Worm (Caenorhabditis elegans): ENCODE results near the gene C02E7.6.

Gene C02E7.6

DNA sequence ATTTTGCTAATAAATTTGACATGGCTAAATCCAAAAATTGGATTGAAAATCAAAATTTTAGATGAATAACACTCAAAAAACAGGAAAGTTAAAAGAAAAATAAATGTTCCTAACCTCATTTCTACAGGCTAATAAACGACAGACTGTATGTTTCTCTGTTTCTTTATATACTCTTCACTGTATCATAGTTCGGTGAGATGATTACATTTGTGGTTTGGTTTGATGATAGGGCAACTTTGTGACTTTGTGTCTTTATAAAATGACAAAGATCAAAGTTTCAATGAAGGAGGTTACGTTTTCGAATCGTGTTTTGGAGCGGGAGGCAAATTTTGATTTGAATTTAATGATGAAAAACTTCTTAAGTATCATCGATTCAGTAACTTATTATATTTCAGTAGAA lies 29.5 kb upstream of the C02E7.6 start, which contains the start of gene ugt-12:
ugt-12 (minus strand) TSS at position 153 of the 400 bp plus-strand sequence.
- TF ChIP-seq nhr-80 (tag; optimal IDR thresholded peaks at IDR 0.05) (peak; percentile 71), B0035.1 (tag; optimal IDR thresholded peaks at IDR 0.05) (no peak)

DNA sequence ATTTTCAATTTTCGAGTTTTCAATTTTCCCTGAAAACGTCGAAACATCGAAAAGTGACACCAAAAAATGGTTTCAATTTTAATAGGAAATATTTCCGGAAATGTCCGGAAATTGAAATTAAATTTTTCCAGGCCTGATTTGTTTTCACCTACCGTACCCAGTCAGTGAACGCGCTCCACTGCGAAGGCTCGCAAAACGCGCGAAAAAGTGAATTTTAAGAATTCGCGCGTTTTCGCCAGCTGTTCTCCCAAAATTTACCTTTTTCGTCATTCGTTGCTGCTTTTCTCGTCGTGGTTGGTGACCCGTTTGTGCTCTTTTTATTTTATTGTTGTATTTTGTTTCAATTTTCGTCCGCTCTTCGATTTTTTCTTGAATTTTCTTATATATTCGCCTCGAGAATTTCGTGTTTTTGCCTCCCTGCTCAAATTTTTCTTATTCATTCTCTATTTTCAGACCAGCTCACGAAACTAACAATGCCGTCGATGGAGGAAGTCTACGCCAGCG lies 29.0 kb upstream of the C02E7.6 start, which contains the start of gene T19H12.2:
T19H12.2 (plus strand) TSS at position 454 of the 504 bp plus-strand sequence.
- TF ChIP-seq snpc-1.3 (tag; optimal IDR thresholded peaks at IDR 0.05; ENCODE audit: insufficient read depth): peak; percentile 86
- no peak for TF ChIP-seq rpc-1 (optimal IDR thresholded peaks at IDR 0.05)
- peak; percentile 1 for TF ChIP-seq rpc-1 (tag; optimal IDR thresholded peaks at IDR 0.05)
- TF ChIP-seq mel-28 (tag; optimal IDR thresholded peaks at IDR 0.05; ENCODE audit: borderline replicate concordance): no peak
- no peak for TF ChIP-seq ztf-22 (GFP tag; optimal IDR thresholded peaks at IDR 0.05)
- TF ChIP-seq F57A8.1 (GFP tag; optimal IDR thresholded peaks at IDR 0.05): no peak
- TF ChIP-seq zfh-2 (GFP tag; conservative IDR thresholded peaks at IDR 0.05): no peak
- TF ChIP-seq snpc-4 (GFP tag; optimal IDR thresholded peaks at IDR 0.05): peak; percentile 58
- TF ChIP-seq snpc-4 (tag; optimal IDR thresholded peaks at IDR 0.05): peak in 3 of 4 experiments; percentile 32 to 70 (median 62)
- no peak for TF ChIP-seq K11D2.4 (GFP tag; IDR thresholded peaks at IDR 0.05)
- no peak for TF ChIP-seq nhr-80 (tag; optimal IDR thresholded peaks at IDR 0.05)
- TF ChIP-seq F10E7.11 (tag; optimal IDR thresholded peaks at IDR 0.05): no peak
- no peak for TF ChIP-seq hlh-26 (GFP tag; conservative IDR thresholded peaks at IDR 0.05)
- TF ChIP-seq dox-1 (GFP tag; IDR thresholded peaks at IDR 0.05): peak; percentile 95
- TF ChIP-seq F49E8.2 (tag; optimal IDR thresholded peaks at IDR 0.05; ENCODE audit: insufficient read depth): peak; percentile 91
- no peak for TF ChIP-seq ets-4 (GFP tag; optimal IDR thresholded peaks at IDR 0.05)
- TF ChIP-seq egrh-3 (GFP tag; IDR thresholded peaks at IDR 0.05): no peak
- TF ChIP-seq let-526 (GFP tag; IDR thresholded peaks at IDR 0.05): no peak
- TF ChIP-seq madf-8 (GFP tag; conservative IDR thresholded peaks at IDR 0.05): peak; percentile 100
- TF ChIP-seq cebp-1 (GFP tag; IDR thresholded peaks at IDR 0.05): no peak
- no peak for TF ChIP-seq cebp-1 (tag; optimal IDR thresholded peaks at IDR 0.05)
- TF ChIP-seq ceh-79 (tag; optimal IDR thresholded peaks at IDR 0.05): no peak
- TF ChIP-seq mes-4 (tag; optimal IDR thresholded peaks at IDR 0.05): no peak
- peak; percentile 90 for TF ChIP-seq ekl-4 (GFP tag; IDR thresholded peaks at IDR 0.05)
- peak; percentile 93 for TF ChIP-seq rcor-1 (GFP tag; IDR thresholded peaks at IDR 0.05)
- peak; percentile 74 for TF ChIP-seq hmg-1.2 (GFP tag; IDR thresholded peaks at IDR 0.05)
- TF ChIP-seq cebp-2 (GFP tag; IDR thresholded peaks at IDR 0.05): no peak
- peak; percentile 41; the same call in 1 of the 2 replicates for TF ChIP-seq attf-6 (GFP tag; IDR thresholded peaks at IDR 0.05)
- peak; percentile 66 for TF ChIP-seq aptf-2 (GFP tag; conservative IDR thresholded peaks at IDR 0.05)
- no peak for TF ChIP-seq nfya-2 (GFP tag; IDR thresholded peaks at IDR 0.05)
- TF ChIP-seq F57C9.4 (tag; optimal IDR thresholded peaks at IDR 0.05): no peak
- TF ChIP-seq ceh-100 (GFP tag; IDR thresholded peaks at IDR 0.05): peak; percentile 38; the same call in 1 of the 2 replicates
- peak; percentile 100 for TF ChIP-seq madf-6 (GFP tag; IDR thresholded peaks at IDR 0.05)
- no peak for TF ChIP-seq sdz-38 (tag; optimal IDR thresholded peaks at IDR 0.05)
- TF ChIP-seq sea-2 (GFP tag; IDR thresholded peaks at IDR 0.05): no peak
- no peak for TF ChIP-seq ceh-40 (GFP tag; IDR thresholded peaks at IDR 0.05)
- TF ChIP-seq hrde-1 (tag; optimal IDR thresholded peaks at IDR 0.05; ENCODE audit: borderline replicate concordance): peak; percentile 41
- TF ChIP-seq bed-2 (GFP tag; IDR thresholded peaks at IDR 0.05): 0 out of 2 replicates have a peak, but pooled peaks have one; percentile 11
- TF ChIP-seq pbrm-1 (GFP tag; IDR thresholded peaks at IDR 0.05): peak; percentile 80
- no peak for TF ChIP-seq Y56A3A.18 (GFP tag; IDR thresholded peaks at IDR 0.05)
- TF ChIP-seq snpc-1.1 (tag; optimal IDR thresholded peaks at IDR 0.05; ENCODE audit: insufficient read depth): peak; percentile 74
- no peak for TF ChIP-seq C06A6.2 (GFP tag; conservative IDR thresholded peaks at IDR 0.05)
- peak; percentile 93 for TF ChIP-seq Y95B8A.8 (GFP tag; IDR thresholded peaks at IDR 0.05)
- TF ChIP-seq bed-1 (GFP tag; IDR thresholded peaks at IDR 0.05): no peak
- TF ChIP-seq F33H1.4 (GFP tag; IDR thresholded peaks at IDR 0.05): peak; percentile 92
- no peak for TF ChIP-seq attf-5 (GFP tag; optimal IDR thresholded peaks at IDR 0.05)

Data from whole organism, young adult.